Worm (Caenorhabditis elegans) whole organism, L1 larva: Measurements from ENCODE around the gene pigg-1.

Source experiments
- C04F5.9 ChIP-seq: sonication (generic microtip); optimal IDR thresholded peaks from 2 replicates; lab custom pipeline; 2016; ENCODE audit warnings: missing genetic modification characterization, missing compliant biosample characterization
- C16A3.4 ChIP-seq: fragments of 150-350 bp; optimal IDR thresholded peaks from 2 replicates; lab custom pipeline; 2014; ENCODE audit warnings: missing biosample characterization, missing genetic modification characterization
- Y116A8C.19 ChIP-seq: sonication (generic microtip); optimal IDR thresholded peaks from 2 replicates; lab custom pipeline; 2016; ENCODE audit warnings: missing compliant biosample characterization, missing genetic modification characterization, borderline replicate concordance
- aha-1 ChIP-seq: fragments of 150-350 bp; optimal IDR thresholded peaks from 2 replicates; lab custom pipeline; 2014; ENCODE audit warnings: missing biosample characterization, missing genetic modification characterization
- alr-1 ChIP-seq: fragments of 200-800 bp; sonication (Bioruptor generic); optimal IDR thresholded peaks from 2 replicates; lab custom pipeline; 2018; ENCODE audit warnings: borderline replicate concordance, mild to moderate bottlenecking, missing genetic modification characterization, missing compliant biosample characterization
- aly-2 ChIP-seq: fragments of 150-350 bp; optimal IDR thresholded peaks from 2 replicates; lab custom pipeline; 2014; ENCODE audit warnings: missing biosample characterization, missing genetic modification characterization
- ama-1 ChIP-seq: fragments of 150-350 bp; optimal IDR thresholded peaks from 2 replicates; lab custom pipeline; 2014
- blmp-1 ChIP-seq: fragments of 150-350 bp; optimal IDR thresholded peaks from 2 replicates; lab custom pipeline; 2014; ENCODE audit warnings: missing biosample characterization, missing genetic modification characterization
- ceh-63 ChIP-seq: fragments of 200-800 bp; sonication (Bioruptor generic); optimal IDR thresholded peaks from 2 replicates; lab custom pipeline; 2018; ENCODE audit warnings: mild to moderate bottlenecking, missing genetic modification characterization, missing compliant biosample characterization
- ceh-82 ChIP-seq, 3 experiments: fragments of 150-350 bp in 1 of 3; sonication (generic microtip) in 2 of 3; optimal IDR thresholded peaks; 2 replicates each; lab custom pipeline; 2014 to 2017; ENCODE audit warnings: missing biosample characterization in 3 of 3, missing genetic modification characterization in 3 of 3
- ceh-90 ChIP-seq: sonication (generic microtip); optimal IDR thresholded peaks from 2 replicates; lab custom pipeline; 2016; ENCODE audit warnings: missing genetic modification characterization, missing compliant biosample characterization
- dpl-1 ChIP-seq, 3 experiments: fragments of 150-350 bp in 2 of 3; sonication (generic microtip) in 1 of 3; optimal IDR thresholded peaks; 2 replicates each; lab custom pipeline; 2014 to 2017; ENCODE audit warnings: missing biosample characterization in 3 of 3, missing genetic modification characterization in 3 of 3, missing genetic modification reagents in 3 of 3
- dsc-1 ChIP-seq: sonication (generic microtip); optimal IDR thresholded peaks from 2 replicates; lab custom pipeline; 2016; ENCODE audit warnings: mild to moderate bottlenecking, missing genetic modification characterization, missing compliant biosample characterization
- egl-13 ChIP-seq: sonication (generic microtip); optimal IDR thresholded peaks from 2 replicates; lab custom pipeline; 2016; ENCODE audit warnings: missing genotype, missing genetic modification reagents, missing genetic modification characterization, missing compliant biosample characterization
- egl-27 ChIP-seq, 2 experiments: fragments of 150-350 bp in 1 of 2; sonication (generic microtip); optimal IDR thresholded peaks; 3 replicates each; lab custom pipeline; 2017 to 2018; ENCODE audit warnings: missing biosample characterization in 2 of 2, missing genetic modification characterization in 2 of 2, missing genetic modification reagents in 2 of 2
- elt-2 ChIP-seq: sonication (generic microtip); optimal IDR thresholded peaks from 2 replicates; lab custom pipeline; 2016; ENCODE audit warnings: missing genetic modification characterization, mild to moderate bottlenecking, inconsistent platforms, missing compliant biosample characterization, missing genetic modification reagents
- elt-3 ChIP-seq, 6 experiments: fragments of 150-350 bp in 1 of 6; sonication (generic microtip); optimal IDR thresholded peaks; 2 replicates each; lab custom pipeline; 2017 to 2018; ENCODE audit warnings: missing biosample characterization in 6 of 6, missing genetic modification characterization in 6 of 6, inconsistent platforms in 1 of 6
- ets-5 ChIP-seq: fragments of 200-800 bp; sonication (Bioruptor generic); IDR thresholded peaks from 2 replicates; pipeline ENCODE4 v1.3.6; 2022; ENCODE audit warnings: missing genetic modification characterization, missing compliant biosample characterization
- fkh-10 ChIP-seq: sonication (generic microtip); optimal IDR thresholded peaks from 2 replicates; lab custom pipeline; 2017; ENCODE audit warnings: missing biosample characterization, missing genetic modification reagents, missing genetic modification characterization
- fkh-8 ChIP-seq: sonication (generic microtip); optimal IDR thresholded peaks from 2 replicates; lab custom pipeline; 2016; ENCODE audit warnings: mild to moderate bottlenecking, missing genetic modification characterization, missing compliant biosample characterization
- fos-1 ChIP-seq: fragments of 150-350 bp; optimal IDR thresholded peaks from 2 replicates; lab custom pipeline; 2014; ENCODE audit warnings: missing biosample characterization, missing genetic modification characterization
- grh-1 ChIP-seq: fragments of 200-800 bp; sonication (Bioruptor generic); IDR thresholded peaks from 2 replicates; pipeline ENCODE4 v1.3.6; 2022; ENCODE audit warnings: missing genetic modification reagents, missing genetic modification characterization, missing compliant biosample characterization
- hlh-4 ChIP-seq: sonication (generic microtip); optimal IDR thresholded peaks from 2 replicates; lab custom pipeline; 2016; ENCODE audit warnings: mild to moderate bottlenecking, missing genetic modification characterization, missing compliant biosample characterization
- hpl-2 ChIP-seq: fragments of 150-350 bp; optimal IDR thresholded peaks from 2 replicates; lab custom pipeline; 2014; ENCODE audit warnings: missing biosample characterization, missing genetic modification reagents, missing genetic modification characterization
- lin-14 ChIP-seq: fragments of 200-800 bp; sonication (Bioruptor generic); optimal IDR thresholded peaks from 2 replicates; lab custom pipeline; 2018; ENCODE audit warnings: mild to moderate bottlenecking, missing genetic modification characterization, moderate library complexity, missing compliant biosample characterization
- lin-15B ChIP-seq: fragments of 150-350 bp; sonication (generic microtip); optimal IDR thresholded peaks from 3 replicates; lab custom pipeline; 2014; ENCODE audit warnings: missing biosample characterization, missing genetic modification characterization
- lin-35 ChIP-seq, 2 experiments: fragments of 150-350 bp; optimal IDR thresholded peaks; 2 replicates each; lab custom pipeline; 2014; ENCODE audit warnings: missing biosample characterization in 2 of 2, missing genetic modification characterization in 2 of 2, missing genetic modification reagents in 2 of 2
- lin-39 ChIP-seq: fragments of 150-350 bp; optimal IDR thresholded peaks from 2 replicates; lab custom pipeline; 2014; ENCODE audit warnings: missing biosample characterization, missing genetic modification reagents, missing genetic modification characterization
- mab-9 ChIP-seq: fragments of 200-800 bp; sonication (Bioruptor generic); IDR thresholded peaks from 2 replicates; pipeline ENCODE4 v1.3.6; 2022; ENCODE audit warnings: missing genetic modification reagents, missing genetic modification characterization, missing compliant biosample characterization
- mef-2 ChIP-seq: fragments of 150-350 bp; optimal IDR thresholded peaks from 2 replicates; lab custom pipeline; 2014; ENCODE audit warnings: missing biosample characterization, missing genetic modification characterization
- mep-1 ChIP-seq: fragments of 150-350 bp; optimal IDR thresholded peaks from 2 replicates; lab custom pipeline; 2014; ENCODE audit warnings: missing biosample characterization, missing genetic modification characterization
- nhr-11 ChIP-seq: fragments of 150-350 bp; optimal IDR thresholded peaks from 2 replicates; lab custom pipeline; 2014; ENCODE audit warnings: missing biosample characterization, missing genetic modification characterization
- nhr-12 ChIP-seq: sonication (generic microtip); optimal IDR thresholded peaks from 2 replicates; lab custom pipeline; 2017; ENCODE audit warnings: missing biosample characterization, missing genetic modification characterization
- nhr-19 ChIP-seq: fragments of 200-800 bp; sonication (Bioruptor generic); conservative IDR thresholded peaks from 2 replicates; pipeline ENCODE4 v1.3.6; 2022; ENCODE audit warnings: missing genetic modification characterization, missing compliant biosample characterization
- nhr-47 ChIP-seq: sonication (generic microtip); optimal IDR thresholded peaks from 2 replicates; lab custom pipeline; 2016; ENCODE audit warnings: mild to moderate bottlenecking, missing genetic modification characterization, moderate library complexity, missing compliant biosample characterization
- nhr-76 ChIP-seq: sonication (generic microtip); optimal IDR thresholded peaks from 2 replicates; lab custom pipeline; 2017; ENCODE audit warnings: missing biosample characterization, missing genetic modification characterization
- nhr-77 ChIP-seq: fragments of 150-350 bp; optimal IDR thresholded peaks from 2 replicates; lab custom pipeline; 2014; ENCODE audit warnings: missing biosample characterization, missing genetic modification characterization
- nhr-84 ChIP-seq: sonication (generic microtip); optimal IDR thresholded peaks from 2 replicates; lab custom pipeline; 2017; ENCODE audit warnings: missing biosample characterization, missing genetic modification characterization
- pag-3 ChIP-seq: sonication (generic microtip); optimal IDR thresholded peaks from 2 replicates; lab custom pipeline; 2017; ENCODE audit warnings: missing genetic modification characterization, mild to moderate bottlenecking, missing compliant biosample characterization, antibody characterized with exemption, borderline replicate concordance; ENCODE audit not compliant: insufficient read depth
- pqm-1 ChIP-seq: sonication (generic microtip); optimal IDR thresholded peaks from 3 replicates; lab custom pipeline; 2017; ENCODE audit warnings: missing biosample characterization, missing genetic modification characterization
- rnt-1 ChIP-seq: sonication (generic microtip); optimal IDR thresholded peaks from 2 replicates; lab custom pipeline; 2016; ENCODE audit warnings: mild to moderate bottlenecking, missing genetic modification characterization, moderate library complexity, missing compliant biosample characterization
- snu-23 ChIP-seq: sonication (generic microtip); optimal IDR thresholded peaks from 2 replicates; lab custom pipeline; 2016; ENCODE audit warnings: missing genetic modification characterization, missing compliant biosample characterization
- sox-4 ChIP-seq: sonication (generic microtip); optimal IDR thresholded peaks from 2 replicates; lab custom pipeline; 2016; ENCODE audit warnings: missing genetic modification characterization, missing compliant biosample characterization
- sptf-1 ChIP-seq: fragments of 150-350 bp; optimal IDR thresholded peaks from 2 replicates; lab custom pipeline; 2014; ENCODE audit warnings: missing biosample characterization, missing genetic modification characterization
- tbx-2 ChIP-seq: sonication (generic microtip); optimal IDR thresholded peaks from 2 replicates; lab custom pipeline; 2016; ENCODE audit warnings: missing genetic modification characterization, missing compliant biosample characterization
- tlp-1 ChIP-seq: fragments of 150-350 bp; optimal IDR thresholded peaks from 2 replicates; lab custom pipeline; 2014; ENCODE audit warnings: missing biosample characterization, missing genetic modification characterization
- unc-30 ChIP-seq: sonication (generic microtip); optimal IDR thresholded peaks from 2 replicates; lab custom pipeline; 2017; ENCODE audit warnings: missing biosample characterization, missing genetic modification characterization
- unc-86 ChIP-seq: sonication (generic microtip); optimal IDR thresholded peaks from 2 replicates; lab custom pipeline; 2016; ENCODE audit warnings: missing genetic modification characterization, missing compliant biosample characterization
- unc-98 ChIP-seq: fragments of 200-800 bp; sonication (Bioruptor generic); IDR thresholded peaks from 2 replicates; pipeline ENCODE4 v1.3.6; 2022; ENCODE audit warnings: missing genetic modification characterization, missing compliant biosample characterization
- xbp-1 ChIP-seq: sonication (generic microtip); optimal IDR thresholded peaks from 2 replicates; lab custom pipeline; 2016; ENCODE audit warnings: missing genetic modification characterization, missing compliant biosample characterization
- ztf-4 ChIP-seq: fragments of 150-350 bp; optimal IDR thresholded peaks from 2 replicates; lab custom pipeline; 2014; ENCODE audit warnings: missing biosample characterization, missing genetic modification characterization

pigg-1 gene

ce11 chrII:8559188-8559587 is 40.9 kb downstream of the pigg-1 start (continued):
- no peak for TF ChIP-seq sptf-1
- TF ChIP-seq nhr-12 (tag; lab: Kevin White, UChicago): no peak
- TF ChIP-seq mef-2 (tag; lab: Kevin White, UChicago): no peak
- TF ChIP-seq dsc-1 (tag; lab: Kevin White, UChicago): peak; percentile 6
- no peak for TF ChIP-seq alr-1
- TF ChIP-seq dpl-1 (GFP tag; optimal IDR thresholded peaks at IDR 0.05; lab: Kevin White, UChicago): no peak
- no peak for TF ChIP-seq lin-39
- no peak for TF ChIP-seq ama-1 (lab: Kevin White, UChicago)
- no peak for TF ChIP-seq hlh-4 (tag; lab: Kevin White, UChicago)
- no peak for TF ChIP-seq C16A3.4 (tag; lab: Kevin White, UChicago)
- TF ChIP-seq lin-14 (GFP tag; lab: Kevin White, UChicago): peak; percentile 46
- TF ChIP-seq egl-27 (tag; optimal IDR thresholded peaks at IDR 0.05; lab: Kevin White, UChicago): no peak
- TF ChIP-seq pqm-1: no peak
- no peak for TF ChIP-seq fos-1 (tag; lab: Kevin White, UChicago)
- no peak for TF ChIP-seq xbp-1 (tag; lab: Kevin White, UChicago)
- TF ChIP-seq elt-3 (tag; optimal IDR thresholded peaks at IDR 0.05; lab: Kevin White, UChicago): no peak
- no peak for TF ChIP-seq fkh-8
- no peak for TF ChIP-seq unc-98 (GFP tag; lab: Robert Waterston, UW)
- no peak for TF ChIP-seq egl-13 (tag; lab: Kevin White, UChicago)
- TF ChIP-seq nhr-47 (tag; lab: Kevin White, UChicago): peak; percentile 18
- TF ChIP-seq ets-5 (GFP tag; lab: Robert Waterston, UW): no peak
- no peak for TF ChIP-seq nhr-84 (tag; lab: Kevin White, UChicago)
- TF ChIP-seq mep-1: no peak
- TF ChIP-seq C04F5.9: no peak
- no peak for TF ChIP-seq nhr-11 (tag; lab: Kevin White, UChicago)
- TF ChIP-seq fkh-10 (GFP tag; lab: Kevin White, UChicago): peak; percentile 98
- TF ChIP-seq mab-9 (GFP tag; lab: Robert Waterston, UW): no peak
- TF ChIP-seq pag-3: no peak
- TF ChIP-seq Y116A8C.19 (tag; lab: Kevin White, UChicago): no peak
- no peak for TF ChIP-seq nhr-19 (GFP tag; lab: Robert Waterston, UW)
- no peak for TF ChIP-seq tbx-2 (tag; lab: Kevin White, UChicago)
- TF ChIP-seq ceh-63 (GFP tag; lab: Kevin White, UChicago): no peak
- no peak for TF ChIP-seq aly-2 (tag; lab: Kevin White, UChicago)
- TF ChIP-seq unc-86 (tag; lab: Kevin White, UChicago): no peak
- no peak for TF ChIP-seq nhr-77 (tag; lab: Kevin White, UChicago)
- TF ChIP-seq ceh-82 (tag; optimal IDR thresholded peaks at IDR 0.05; lab: Kevin White, UChicago): no peak
- no peak for TF ChIP-seq blmp-1
- TF ChIP-seq aha-1 (tag; lab: Kevin White, UChicago): no peak
- TF ChIP-seq ztf-4 (tag; lab: Kevin White, UChicago): no peak
- no peak for TF ChIP-seq unc-30 (tag; lab: Kevin White, UChicago)
- TF ChIP-seq nhr-76 (tag; lab: Kevin White, UChicago): no peak
- TF ChIP-seq lin-15B (tag; lab: Kevin White, UChicago): no peak
- no peak for TF ChIP-seq tlp-1 (tag; lab: Kevin White, UChicago)
- no peak for TF ChIP-seq hpl-2 (GFP tag; lab: Kevin White, UChicago)
- no peak for TF ChIP-seq grh-1 (GFP tag; lab: Robert Waterston, UW)
- no peak for TF ChIP-seq elt-2
- TF ChIP-seq sox-4: no peak
- no peak for TF ChIP-seq ceh-90 (tag; lab: Kevin White, UChicago)
- TF ChIP-seq rnt-1 (tag; lab: Kevin White, UChicago): no peak
- peak; percentile 13 for TF ChIP-seq snu-23
- no peak for TF ChIP-seq lin-35 (GFP tag; optimal IDR thresholded peaks at IDR 0.05; lab: Kevin White, UChicago)
